Worm (Caenorhabditis elegans): ENCODE data around the gene ZC443.3.

ZC443.3 gene

DNA sequence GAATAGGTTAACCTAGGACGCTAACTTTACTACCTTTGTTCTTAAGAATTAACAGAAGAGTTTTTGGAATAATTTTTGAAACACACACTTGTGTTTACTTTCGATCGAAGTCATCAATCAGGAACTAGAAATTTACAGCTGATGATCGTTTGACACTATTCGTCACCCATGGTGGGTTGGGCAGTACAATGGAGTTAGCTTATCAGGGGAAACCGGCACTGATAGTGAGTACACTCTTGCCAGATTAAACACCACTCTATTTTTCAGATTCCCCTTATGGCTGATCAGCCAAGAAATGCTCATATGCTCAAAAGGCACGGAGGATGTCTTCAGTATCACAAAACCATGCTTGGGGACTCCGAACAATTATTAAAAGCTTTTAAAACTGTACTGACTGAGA is 8.1 kb upstream of the ZC443.3 start:
- TF ChIP-seq med-1 (GFP tag; optimal IDR thresholded peaks at IDR 0.05; ENCODE audit: insufficient read depth) (no peak), klf-2 (GFP tag; conservative IDR thresholded peaks at IDR 0.05) (no peak), cog-1 (tag; optimal IDR thresholded peaks at IDR 0.05) (no peak), ref-1 (GFP tag; conservative IDR thresholded peaks at IDR 0.05) (no peak), tab-1 (GFP tag; IDR thresholded peaks at IDR 0.05) (no peak), ztf-29 (GFP tag; IDR thresholded peaks at IDR 0.05) (no peak), T22C8.4 (GFP tag; IDR thresholded peaks at IDR 0.05) (no peak), ztf-23 (GFP tag; IDR thresholded peaks at IDR 0.05) (no peak), flt-1 (GFP tag; IDR thresholded peaks at IDR 0.05) (no peak)

DNA sequence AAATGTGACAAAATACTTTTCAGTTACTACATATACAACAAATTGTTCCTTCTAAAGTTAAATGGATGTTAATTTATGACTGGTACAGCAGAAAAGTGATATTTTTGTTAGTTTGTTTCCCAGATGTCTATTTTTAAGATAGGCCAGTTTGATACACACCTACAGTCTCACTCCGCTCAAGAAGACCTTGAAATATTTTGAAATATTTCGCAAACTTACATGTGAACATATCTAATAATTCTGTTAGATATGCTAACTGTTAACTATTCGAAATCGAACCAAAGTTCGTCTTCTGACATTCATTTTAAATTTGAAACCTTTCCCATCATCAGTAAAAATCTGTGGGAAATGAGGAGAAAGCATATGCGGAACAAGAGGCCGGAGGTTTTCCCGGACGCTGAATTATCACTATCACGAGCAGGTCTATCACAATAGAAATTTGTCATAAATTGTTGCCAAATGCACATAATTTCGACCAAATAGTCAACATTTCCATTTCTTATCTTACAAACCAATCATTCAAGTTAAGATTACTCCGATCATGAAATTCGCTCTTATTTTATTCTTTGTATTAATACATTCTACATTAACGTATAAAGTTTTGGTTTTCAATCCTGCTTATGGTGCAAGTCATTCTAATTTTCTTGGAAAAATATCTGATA is 6.0 kb upstream of the ZC443.3 start, which contains the start of the genes ZC443.4 and ugt-18:
ZC443.4 (minus strand) TSS at position 95 of the 662 bp plus-strand sequence.
ugt-18 (plus strand) TSS at position 469 of the 662 bp plus-strand sequence.
- TF ChIP-seq flt-1 (GFP tag; IDR thresholded peaks at IDR 0.05) (no peak), cog-1 (tag; optimal IDR thresholded peaks at IDR 0.05) (no peak), ztf-29 (GFP tag; IDR thresholded peaks at IDR 0.05) (no peak)

DNA sequence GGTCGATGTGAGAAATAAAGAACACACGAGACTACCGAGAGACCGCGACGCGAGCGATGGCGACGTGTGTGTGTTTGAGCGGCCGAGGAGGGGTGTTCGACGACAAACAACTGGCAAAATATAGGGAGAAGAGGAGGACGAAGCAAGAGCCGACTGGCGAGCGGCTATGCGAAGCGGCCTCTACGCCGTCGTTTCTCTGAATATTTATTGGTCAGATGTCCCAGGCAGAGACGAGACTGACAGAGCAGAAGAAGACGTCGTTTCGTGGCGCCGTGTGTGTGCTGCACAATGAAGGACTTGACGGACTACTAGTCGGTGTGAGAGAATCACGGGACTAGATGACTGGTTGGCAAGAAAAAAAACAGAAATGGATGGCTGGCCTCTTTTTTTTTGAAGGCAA is 5.2 kb upstream of the ZC443.3 start:
- no peak for TF ChIP-seq T22C8.4 (GFP tag; IDR thresholded peaks at IDR 0.05)
- no peak for TF ChIP-seq klf-2 (GFP tag; conservative IDR thresholded peaks at IDR 0.05)
- TF ChIP-seq flt-1 (GFP tag; IDR thresholded peaks at IDR 0.05) = no peak
- no peak for TF ChIP-seq ztf-23 (GFP tag; IDR thresholded peaks at IDR 0.05)
- no peak for TF ChIP-seq ref-1 (GFP tag; conservative IDR thresholded peaks at IDR 0.05)
- TF ChIP-seq cog-1 (tag; optimal IDR thresholded peaks at IDR 0.05) = no peak
- TF ChIP-seq tab-1 (GFP tag; IDR thresholded peaks at IDR 0.05) = no peak
- TF ChIP-seq med-1 (GFP tag; optimal IDR thresholded peaks at IDR 0.05; ENCODE audit: insufficient read depth) = no peak
- no peak for TF ChIP-seq ztf-29 (GFP tag; IDR thresholded peaks at IDR 0.05)

DNA sequence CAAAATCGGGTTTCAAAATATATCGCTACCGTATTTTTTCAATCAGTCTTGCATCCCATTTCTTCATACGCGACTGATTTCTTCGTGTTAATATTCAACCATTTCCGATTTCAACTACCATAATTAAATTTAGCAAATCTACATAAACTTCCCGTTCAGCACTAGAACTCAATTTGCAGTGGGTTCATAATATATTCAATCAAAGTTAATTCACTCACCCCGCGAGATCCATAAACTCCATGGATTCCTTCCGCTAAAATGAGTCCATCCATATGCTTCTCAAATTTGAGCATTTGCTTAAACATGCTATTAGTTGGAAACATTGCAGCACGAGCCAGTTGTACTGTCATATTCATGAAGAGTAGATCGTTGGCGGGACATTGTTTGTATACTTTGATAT is 4.6 kb upstream of the ZC443.3 start:
- TF ChIP-seq klf-2 (GFP tag; conservative IDR thresholded peaks at IDR 0.05) = no peak
- TF ChIP-seq ztf-23 (GFP tag; IDR thresholded peaks at IDR 0.05) = no peak
- no peak for TF ChIP-seq flt-1 (GFP tag; IDR thresholded peaks at IDR 0.05)
- TF ChIP-seq tab-1 (GFP tag; IDR thresholded peaks at IDR 0.05) = no peak
- TF ChIP-seq ref-1 (GFP tag; conservative IDR thresholded peaks at IDR 0.05) = no peak
- no peak for TF ChIP-seq T22C8.4 (GFP tag; IDR thresholded peaks at IDR 0.05)
- TF ChIP-seq med-1 (GFP tag; optimal IDR thresholded peaks at IDR 0.05; ENCODE audit: insufficient read depth) = no peak
- TF ChIP-seq ztf-29 (GFP tag; IDR thresholded peaks at IDR 0.05) = no peak
- no peak for TF ChIP-seq cog-1 (tag; optimal IDR thresholded peaks at IDR 0.05)

DNA sequence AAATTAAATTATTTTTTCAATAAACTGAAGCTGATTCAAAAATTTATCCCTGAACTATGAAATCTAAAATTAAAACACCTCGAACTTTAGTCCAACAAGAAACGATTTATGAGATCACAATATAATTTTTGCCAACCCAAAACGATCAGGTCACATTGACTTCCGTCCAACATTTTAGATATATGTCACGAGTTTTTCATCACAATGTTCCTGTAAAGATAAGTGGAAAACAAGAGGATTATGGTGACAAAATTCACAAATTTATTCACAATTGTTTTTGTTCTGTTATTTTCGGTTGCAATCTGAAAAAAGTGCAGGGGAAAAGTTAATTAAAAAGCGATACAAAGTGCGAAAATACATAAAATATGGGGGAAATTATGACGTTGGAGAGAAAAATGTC is 2.8 kb upstream of the ZC443.3 start:
- no peak for TF ChIP-seq ref-1 (GFP tag; conservative IDR thresholded peaks at IDR 0.05)
- TF ChIP-seq ztf-29 (GFP tag; IDR thresholded peaks at IDR 0.05) = no peak
- no peak for TF ChIP-seq tab-1 (GFP tag; IDR thresholded peaks at IDR 0.05)
- no peak for TF ChIP-seq T22C8.4 (GFP tag; IDR thresholded peaks at IDR 0.05)
- no peak for TF ChIP-seq med-1 (GFP tag; optimal IDR thresholded peaks at IDR 0.05; ENCODE audit: insufficient read depth)
- TF ChIP-seq ztf-23 (GFP tag; IDR thresholded peaks at IDR 0.05) = no peak
- TF ChIP-seq klf-2 (GFP tag; conservative IDR thresholded peaks at IDR 0.05) = no peak
- no peak for TF ChIP-seq flt-1 (GFP tag; IDR thresholded peaks at IDR 0.05)
- no peak for TF ChIP-seq cog-1 (tag; optimal IDR thresholded peaks at IDR 0.05)

DNA sequence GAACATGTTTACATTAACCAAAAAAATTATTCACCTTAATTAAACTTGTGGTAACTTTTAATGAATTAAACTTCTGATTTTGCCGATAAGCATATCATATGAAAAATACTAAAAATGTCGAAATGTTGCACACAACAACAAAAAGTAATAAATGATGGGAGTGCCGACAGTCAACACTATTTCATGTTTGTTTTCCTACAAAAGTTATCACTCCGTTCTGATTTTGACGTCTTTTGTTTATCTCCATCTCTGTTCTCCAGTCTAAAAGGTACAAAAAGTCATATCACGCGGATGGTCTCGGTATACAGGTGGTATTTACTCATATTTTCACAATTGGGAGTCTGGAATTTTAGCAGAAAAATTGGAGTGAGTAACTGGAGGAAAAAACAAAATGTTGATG is 1.5 kb upstream of the ZC443.3 start:
- TF ChIP-seq ref-1 (GFP tag; conservative IDR thresholded peaks at IDR 0.05) (no peak), klf-2 (GFP tag; conservative IDR thresholded peaks at IDR 0.05) (no peak), tab-1 (GFP tag; IDR thresholded peaks at IDR 0.05) (no peak), T22C8.4 (GFP tag; IDR thresholded peaks at IDR 0.05) (no peak), cog-1 (tag; optimal IDR thresholded peaks at IDR 0.05) (no peak), flt-1 (GFP tag; IDR thresholded peaks at IDR 0.05) (no peak), med-1 (GFP tag; optimal IDR thresholded peaks at IDR 0.05; ENCODE audit: insufficient read depth) (no peak), ztf-29 (GFP tag; IDR thresholded peaks at IDR 0.05) (no peak)

DNA sequence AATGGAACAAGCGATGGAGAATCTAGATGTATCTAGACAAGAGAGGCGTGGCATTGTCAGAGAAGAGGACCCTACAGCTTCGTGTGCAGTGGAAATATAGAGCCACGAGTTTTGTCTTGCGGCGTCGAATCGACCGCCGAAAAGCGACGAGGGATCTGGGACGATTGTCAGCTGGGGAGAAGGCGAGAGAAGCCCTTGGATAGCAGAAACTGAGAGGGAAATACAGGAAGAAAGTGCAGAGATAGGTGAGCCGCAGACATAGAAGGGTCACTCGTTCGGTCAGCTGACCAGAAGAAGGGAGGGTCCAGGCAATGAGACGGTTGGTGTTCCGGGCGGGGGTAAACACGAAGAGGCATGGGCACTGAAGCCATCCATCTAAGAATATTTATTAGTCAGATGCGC is 560 bp upstream of the ZC443.3 start:
- 0 out of 2 replicates have a peak, but pooled peaks have one; percentile 45 for TF ChIP-seq flt-1 (GFP tag; IDR thresholded peaks at IDR 0.05)
- no peak for TF ChIP-seq ref-1 (GFP tag; conservative IDR thresholded peaks at IDR 0.05)
- TF ChIP-seq ztf-29 (GFP tag; IDR thresholded peaks at IDR 0.05) = peak; percentile 64; the same call in 1 of the 2 replicates
- 0 out of 2 replicates have a peak, but pooled peaks have one; percentile 39 for TF ChIP-seq tab-1 (GFP tag; IDR thresholded peaks at IDR 0.05)
- no peak for TF ChIP-seq T22C8.4 (GFP tag; IDR thresholded peaks at IDR 0.05)
- TF ChIP-seq klf-2 (GFP tag; conservative IDR thresholded peaks at IDR 0.05) = no peak
- no peak for TF ChIP-seq med-1 (GFP tag; optimal IDR thresholded peaks at IDR 0.05; ENCODE audit: insufficient read depth)
- TF ChIP-seq ztf-23 (GFP tag; IDR thresholded peaks at IDR 0.05) = 0 out of 2 replicates have a peak, but pooled peaks have one; percentile 54
- peak; percentile 71 for TF ChIP-seq cog-1 (tag; optimal IDR thresholded peaks at IDR 0.05)

DNA sequence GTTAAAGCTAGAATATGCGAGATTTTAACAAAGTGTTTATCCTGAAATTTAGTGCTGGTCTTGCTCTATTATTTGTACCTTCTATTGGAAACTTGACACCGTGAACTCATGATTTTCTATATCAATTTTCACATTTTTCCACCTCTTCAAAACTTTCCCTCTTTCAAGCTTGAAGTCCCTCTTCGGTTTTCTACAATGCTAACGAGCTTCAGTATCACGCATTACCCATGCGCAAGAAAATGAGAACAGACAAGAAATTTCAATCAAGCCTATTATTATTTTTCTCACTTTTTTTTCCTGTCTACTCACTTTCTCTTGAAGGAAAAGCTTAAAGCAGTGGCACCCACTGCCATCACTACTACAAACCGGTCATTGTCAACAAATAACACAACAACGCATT is 2.1 kb downstream of the ZC443.3 start:
- TF ChIP-seq klf-2 (GFP tag; conservative IDR thresholded peaks at IDR 0.05) = no peak
- TF ChIP-seq ztf-23 (GFP tag; IDR thresholded peaks at IDR 0.05) = no peak
- no peak for TF ChIP-seq ztf-29 (GFP tag; IDR thresholded peaks at IDR 0.05)
- TF ChIP-seq med-1 (GFP tag; optimal IDR thresholded peaks at IDR 0.05; ENCODE audit: insufficient read depth) = no peak
- TF ChIP-seq T22C8.4 (GFP tag; IDR thresholded peaks at IDR 0.05) = no peak
- no peak for TF ChIP-seq flt-1 (GFP tag; IDR thresholded peaks at IDR 0.05)
- TF ChIP-seq ref-1 (GFP tag; conservative IDR thresholded peaks at IDR 0.05) = no peak
- TF ChIP-seq tab-1 (GFP tag; IDR thresholded peaks at IDR 0.05) = no peak
- no peak for TF ChIP-seq cog-1 (tag; optimal IDR thresholded peaks at IDR 0.05)

DNA sequence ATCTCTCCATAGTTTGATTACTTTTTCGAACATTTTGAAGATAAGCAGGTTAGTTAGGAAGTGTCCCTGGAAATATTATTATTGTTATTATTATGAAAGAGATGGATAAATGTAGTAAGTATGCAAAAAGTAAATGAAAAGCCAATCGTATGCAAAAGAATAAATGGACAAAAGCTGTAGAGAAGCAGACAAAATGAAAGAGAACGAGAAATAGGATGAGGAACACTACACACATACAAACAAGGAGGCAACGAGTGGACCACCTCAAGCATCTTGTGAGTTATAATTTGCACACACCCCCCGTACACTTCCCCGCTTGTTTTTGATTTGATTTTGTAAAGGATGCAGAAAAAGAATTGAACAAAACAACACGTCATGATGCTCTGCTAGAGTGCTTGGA is 2.8 kb downstream of the ZC443.3 start, which contains the start of gene ZC443.2:
ZC443.2 (minus strand) TSS at position 67 of the 400 bp plus-strand sequence.
- TF ChIP-seq ztf-23 (GFP tag; IDR thresholded peaks at IDR 0.05) (no peak), klf-2 (GFP tag; conservative IDR thresholded peaks at IDR 0.05) (no peak), tab-1 (GFP tag; IDR thresholded peaks at IDR 0.05) (no peak), med-1 (GFP tag; optimal IDR thresholded peaks at IDR 0.05; ENCODE audit: insufficient read depth) (no peak), cog-1 (tag; optimal IDR thresholded peaks at IDR 0.05) (no peak), ref-1 (GFP tag; conservative IDR thresholded peaks at IDR 0.05) (no peak), flt-1 (GFP tag; IDR thresholded peaks at IDR 0.05) (no peak), ztf-29 (GFP tag; IDR thresholded peaks at IDR 0.05) (no peak), T22C8.4 (GFP tag; IDR thresholded peaks at IDR 0.05) (no peak)

Measured in whole organism, midembryonic.